Fruit fly (Drosophila melanogaster) whole organism, pupa: ENCODE data around the gene PIG-P.

ENCODE experiments used
- CG10348 ChIP-seq: fragments of 200-800 bp; sonication (Bioruptor generic); IDR thresholded peaks from 2 replicates; pipeline ENCODE4 v1.3.6; 2022; ENCODE audit warnings: missing biosample characterization, missing genetic modification characterization
- CG12605 ChIP-seq: fragments of 200-800 bp; sonication (Bioruptor generic); IDR thresholded peaks from 2 replicates; pipeline ENCODE4 v1.3.6; 2022; ENCODE audit warnings: missing biosample characterization, missing genetic modification characterization
- CG13204 ChIP-seq: fragments of 200-800 bp; sonication (Bioruptor generic); optimal IDR thresholded peaks from 2 replicates; lab custom pipeline; 2018; ENCODE audit warnings: missing biosample characterization, mild to moderate bottlenecking, missing genetic modification characterization, moderate library complexity
- CG14655 ChIP-seq: fragments of 200-800 bp; sonication (Bioruptor generic); optimal IDR thresholded peaks from 3 replicates; lab custom pipeline; 2017; ENCODE audit warnings: mild to moderate bottlenecking, missing biosample characterization, missing genetic modification reagents, missing genetic modification characterization
- CG15710 ChIP-seq: fragments of 200-800 bp; sonication (Bioruptor generic); optimal IDR thresholded peaks from 2 replicates; lab custom pipeline; 2018; ENCODE audit warnings: missing biosample characterization, mild to moderate bottlenecking, missing genetic modification characterization, moderate library complexity
- CG17806 ChIP-seq: fragments of 200-800 bp; sonication (Bioruptor generic); optimal IDR thresholded peaks from 2 replicates; lab custom pipeline; 2018; ENCODE audit warnings: missing biosample characterization, mild to moderate bottlenecking, missing genetic modification characterization, moderate library complexity
- CG32121 ChIP-seq: fragments of 200-800 bp; sonication (Bioruptor generic); IDR thresholded peaks from 2 replicates; pipeline ENCODE4 v1.3.6; 2022; ENCODE audit warnings: missing biosample characterization, missing genetic modification characterization
- CG34367 ChIP-seq: fragments of 200-800 bp; sonication (Bioruptor generic); optimal IDR thresholded peaks from 2 replicates; lab custom pipeline; 2018; ENCODE audit warnings: missing biosample characterization, mild to moderate bottlenecking, missing genetic modification characterization
- CG4496 ChIP-seq: fragments of 200-800 bp; sonication (Bioruptor generic); IDR thresholded peaks from 3 replicates; pipeline ENCODE4 v1.3.6; 2022; ENCODE audit warnings: missing biosample characterization, missing genetic modification characterization
- CG8159 ChIP-seq: fragments of 200-800 bp; sonication (Bioruptor generic); optimal IDR thresholded peaks from 3 replicates; lab custom pipeline; 2018; ENCODE audit warnings: missing biosample characterization, mild to moderate bottlenecking, missing genetic modification characterization, moderate library complexity
- CG8301 ChIP-seq: fragments of 200-800 bp; sonication (Bioruptor generic); optimal IDR thresholded peaks from 2 replicates; lab custom pipeline; 2018; ENCODE audit warnings: missing biosample characterization, mild to moderate bottlenecking, missing genetic modification characterization
- CG9948 ChIP-seq: fragments of 200-800 bp; sonication (Bioruptor generic); optimal IDR thresholded peaks from 2 replicates; lab custom pipeline; 2018; ENCODE audit warnings: missing biosample characterization, mild to moderate bottlenecking, missing genetic modification characterization, moderate library complexity
- D1 ChIP-seq: fragments of 200-800 bp; sonication (Bioruptor generic); optimal IDR thresholded peaks from 2 replicates; lab custom pipeline; 2018; ENCODE audit warnings: missing biosample characterization, mild to moderate bottlenecking, missing genetic modification characterization, moderate library complexity
- EcR ChIP-seq: fragments of 200-800 bp; sonication (Bioruptor generic); optimal IDR thresholded peaks from 3 replicates; lab custom pipeline; 2019; ENCODE audit warnings: missing biosample characterization, missing genetic modification characterization, mild to moderate bottlenecking, moderate library complexity, missing genetic modification reagents
- Ets98B ChIP-seq: fragments of 200-800 bp; sonication (Bioruptor generic); IDR thresholded peaks from 2 replicates; pipeline ENCODE4 v1.3.6; 2022; ENCODE audit warnings: missing biosample characterization, missing genetic modification characterization
- Pif1A ChIP-seq: fragments of 200-800 bp; sonication (Bioruptor generic); optimal IDR thresholded peaks from 3 replicates; lab custom pipeline; 2016; ENCODE audit warnings: missing biosample characterization, missing genetic modification characterization
- Pif1B ChIP-seq: fragments of 200-800 bp; sonication (Bioruptor generic); optimal IDR thresholded peaks from 3 replicates; lab custom pipeline; 2016; ENCODE audit warnings: missing biosample characterization, missing genetic modification characterization
- Snoo ChIP-seq: fragments of 200-800 bp; sonication (Bioruptor generic); optimal IDR thresholded peaks from 3 replicates; lab custom pipeline; 2017; ENCODE audit warnings: missing biosample characterization, mild to moderate bottlenecking, missing genetic modification characterization, inconsistent platforms
- fd96Ca ChIP-seq: fragments of 200-800 bp; sonication (Bioruptor generic); IDR thresholded peaks from 3 replicates; pipeline ENCODE4 v1.3.6; 2022; ENCODE audit warnings: missing biosample characterization, missing genetic modification characterization
- gl ChIP-seq: fragments of 200-800 bp; sonication (Bioruptor generic); optimal IDR thresholded peaks from 2 replicates; lab custom pipeline; 2018; ENCODE audit warnings: missing biosample characterization, mild to moderate bottlenecking, missing genetic modification characterization
- rn ChIP-seq: fragments of 200-800 bp; sonication (Bioruptor generic); IDR thresholded peaks from 2 replicates; pipeline ENCODE4 v1.3.6; 2022; ENCODE audit warnings: missing biosample characterization, missing genetic modification characterization

Gene PIG-P

dm6 chr3R:26012288-26012687, 45.7 kb downstream of the PIG-P start:
- TF ChIP-seq CG8159 (tag; lab: Kevin White, UChicago), result no peak

dm6 chr3R:26011542-26011941, 46.5 kb downstream of the PIG-P start:
- TF ChIP-seq EcR, result peak; percentile 38
- TF ChIP-seq rn (GFP tag; lab: Robert Waterston, UW), result no peak
- TF ChIP-seq Pif1B (GFP tag; lab: Kevin White, UChicago), result no peak
- TF ChIP-seq CG17806 (tag; lab: Kevin White, UChicago), result no peak
- peak; percentile 18 for TF ChIP-seq Pif1A (GFP tag; lab: Kevin White, UChicago)

dm6 chr3R:26010628-26011027, 47.4 kb downstream of the PIG-P start:
- TF ChIP-seq CG9948 (no peak), Ets98B (GFP tag; lab: Robert Waterston, UW) (no peak), EcR (peak; percentile 57), CG4496 (GFP tag; lab: Robert Waterston, UW) (no peak), CG15710 (tag; lab: Kevin White, UChicago) (no peak), CG13204 (peak; percentile 95), CG8301 (tag; lab: Kevin White, UChicago) (no peak), Pif1A (GFP tag; lab: Kevin White, UChicago) (no peak), gl (tag; lab: Kevin White, UChicago) (no peak)

- TF ChIP-seq Snoo (tag; lab: Kevin White, UChicago), result no peak
- no peak for TF ChIP-seq gl (tag; lab: Kevin White, UChicago)
- TF ChIP-seq Pif1A (GFP tag; lab: Kevin White, UChicago), result no peak
- TF ChIP-seq CG17806 (tag; lab: Kevin White, UChicago), result no peak
- TF ChIP-seq CG4496 (GFP tag; lab: Robert Waterston, UW), result no peak
- no peak for TF ChIP-seq CG8301 (tag; lab: Kevin White, UChicago)
- no peak for TF ChIP-seq CG15710 (tag; lab: Kevin White, UChicago)
- TF ChIP-seq Ets98B (GFP tag; lab: Robert Waterston, UW), result no peak
- TF ChIP-seq CG9948, result no peak
- TF ChIP-seq EcR, result no peak
- no peak for TF ChIP-seq CG12605 (GFP tag; lab: Robert Waterston, UW)
- TF ChIP-seq CG32121 (GFP tag; lab: Robert Waterston, UW), result no peak
- no peak for TF ChIP-seq CG13204
- TF ChIP-seq CG14655 (GFP tag; lab: Kevin White, UChicago), result no peak
- TF ChIP-seq CG10348 (GFP tag; lab: Robert Waterston, UW), result no peak
- TF ChIP-seq Pif1B (GFP tag; lab: Kevin White, UChicago), result no peak
Measured at dm6 chr3R:26009766-26010414, 48.1 kb downstream of the PIG-P start.

- TF ChIP-seq fd96Ca (GFP tag; lab: Robert Waterston, UW), result peak; percentile 94
- peak; percentile 86 for TF ChIP-seq CG12605 (GFP tag; lab: Robert Waterston, UW)
- TF ChIP-seq D1 (tag; lab: Kevin White, UChicago), result peak; percentile 97
- peak; percentile 88 for TF ChIP-seq rn (GFP tag; lab: Robert Waterston, UW)
- TF ChIP-seq CG8159 (tag; lab: Kevin White, UChicago), result peak; percentile 99
- TF ChIP-seq Pif1B (GFP tag; lab: Kevin White, UChicago), result peak; percentile 99
- peak; percentile 98 for TF ChIP-seq CG17806 (tag; lab: Kevin White, UChicago)
- peak; percentile 98 for TF ChIP-seq CG15710 (tag; lab: Kevin White, UChicago)
- TF ChIP-seq Pif1A (GFP tag; lab: Kevin White, UChicago), result peak; percentile 99
- peak; percentile 69 for TF ChIP-seq CG13204
- peak; percentile 93 for TF ChIP-seq CG32121 (GFP tag; lab: Robert Waterston, UW)
- peak; percentile 97 for TF ChIP-seq CG8301 (tag; lab: Kevin White, UChicago)
- peak; percentile 64 for TF ChIP-seq EcR
- peak; percentile 97 for TF ChIP-seq CG14655 (GFP tag; lab: Kevin White, UChicago)
- 0 out of 2 replicates have a peak, but pooled peaks have one; percentile 42 for TF ChIP-seq CG10348 (GFP tag; lab: Robert Waterston, UW)
- peak; percentile 95 for TF ChIP-seq Ets98B (GFP tag; lab: Robert Waterston, UW)
- peak; percentile 97 for TF ChIP-seq Snoo (tag; lab: Kevin White, UChicago)
- peak; percentile 95 for TF ChIP-seq gl (tag; lab: Kevin White, UChicago)
- peak; percentile 98 for TF ChIP-seq CG9948
- TF ChIP-seq CG34367 (tag; lab: Kevin White, UChicago), result peak; percentile 98
- TF ChIP-seq CG4496 (GFP tag; lab: Robert Waterston, UW), result peak; percentile 96
- TF ChIP-seq, all 21 proteins: peak for 21
Measured at dm6 chr3R:26008892-26009539, 49.0 kb downstream of the PIG-P start.
